Worm (Caenorhabditis elegans) whole organism, late embryonic: Measurements from ENCODE around the gene mlc-2.
A peak's percentile ranks its signal among the peaks of the same experiment; 100 is the strongest.

Source experiments
- C38D4.7 ChIP-seq: fragments of 200-800 bp; sonication (Bioruptor generic); optimal IDR thresholded peaks from 2 replicates; lab custom pipeline; 2018; ENCODE audit warnings: mild to moderate bottlenecking, missing genetic modification characterization, moderate library complexity, missing compliant biosample characterization
- T23F11.4 ChIP-seq: fragments of 200-800 bp; sonication (Bioruptor generic); optimal IDR thresholded peaks from 2 replicates; lab custom pipeline; 2018; ENCODE audit warnings: mild to moderate bottlenecking, missing genetic modification characterization, missing compliant biosample characterization
- ahr-1 ChIP-seq: sonication (generic microtip); optimal IDR thresholded peaks from 2 replicates; lab custom pipeline; 2016; ENCODE audit warnings: missing genetic modification characterization, missing compliant biosample characterization
- ceh-14 ChIP-seq: sonication (generic microtip); optimal IDR thresholded peaks from 2 replicates; lab custom pipeline; 2016; ENCODE audit warnings: missing genotype, missing genetic modification characterization, missing compliant biosample characterization
- ceh-19 ChIP-seq: fragments of 200-800 bp; sonication (Bioruptor generic); optimal IDR thresholded peaks from 2 replicates; lab custom pipeline; 2018; ENCODE audit warnings: mild to moderate bottlenecking, missing genetic modification characterization, missing compliant biosample characterization
- ceh-2 ChIP-seq: sonication (generic microtip); optimal IDR thresholded peaks from 2 replicates; lab custom pipeline; 2016; ENCODE audit warnings: missing genotype, missing genetic modification characterization, missing compliant biosample characterization
- ceh-31 ChIP-seq: sonication (generic microtip); optimal IDR thresholded peaks from 2 replicates; lab custom pipeline; 2016; ENCODE audit warnings: missing genetic modification characterization, missing compliant biosample characterization
- ceh-48 ChIP-seq: sonication (generic microtip); optimal IDR thresholded peaks from 2 replicates; lab custom pipeline; 2016; ENCODE audit warnings: missing genetic modification characterization, inconsistent platforms, missing compliant biosample characterization
- dve-1 ChIP-seq: sonication (generic microtip); optimal IDR thresholded peaks from 2 replicates; lab custom pipeline; 2017; ENCODE audit warnings: antibody characterized with exemption, mild to moderate bottlenecking, missing genetic modification characterization, missing compliant biosample characterization
- elt-2 ChIP-seq: sonication (generic microtip); optimal IDR thresholded peaks from 2 replicates; lab custom pipeline; 2016; ENCODE audit warnings: missing genetic modification reagents, missing genetic modification characterization, missing compliant biosample characterization
- eyg-1 ChIP-seq: sonication (generic microtip); optimal IDR thresholded peaks from 2 replicates; lab custom pipeline; 2016; ENCODE audit warnings: missing genotype, missing genetic modification characterization, missing compliant biosample characterization
- fkh-10 ChIP-seq: fragments of 150-350 bp; optimal IDR thresholded peaks from 2 replicates; lab custom pipeline; 2014; ENCODE audit warnings: missing biosample characterization, missing genetic modification reagents, missing genetic modification characterization
- hlh-6 ChIP-seq: sonication (generic microtip); optimal IDR thresholded peaks from 2 replicates; lab custom pipeline; 2016; ENCODE audit warnings: missing genotype, missing genetic modification characterization, missing compliant biosample characterization
- hlh-8 ChIP-seq: sonication (generic microtip); optimal IDR thresholded peaks from 2 replicates; lab custom pipeline; 2016; ENCODE audit warnings: missing genotype, missing genetic modification characterization, missing compliant biosample characterization
- madf-2 ChIP-seq: sonication (generic microtip); optimal IDR thresholded peaks from 2 replicates; lab custom pipeline; 2017; ENCODE audit warnings: missing genetic modification characterization, missing compliant biosample characterization
- nfya-1 ChIP-seq: sonication (generic microtip); optimal IDR thresholded peaks from 2 replicates; lab custom pipeline; 2017; ENCODE audit warnings: missing genetic modification characterization, mild to moderate bottlenecking, missing compliant biosample characterization, antibody characterized with exemption, moderate library complexity
- nhr-232 ChIP-seq: sonication (generic microtip); optimal IDR thresholded peaks from 2 replicates; lab custom pipeline; 2016; ENCODE audit warnings: missing genetic modification characterization, missing compliant biosample characterization
- npax-4 ChIP-seq: sonication (generic microtip); optimal IDR thresholded peaks from 2 replicates; lab custom pipeline; 2016; ENCODE audit warnings: missing genetic modification characterization, missing compliant biosample characterization
- pag-3 ChIP-seq: sonication (generic microtip); optimal IDR thresholded peaks from 2 replicates; lab custom pipeline; 2016; ENCODE audit warnings: missing compliant biosample characterization, missing genetic modification characterization, borderline replicate concordance
- pqm-1 ChIP-seq: sonication (generic microtip); optimal IDR thresholded peaks from 2 replicates; lab custom pipeline; 2016; ENCODE audit warnings: missing genetic modification characterization, missing compliant biosample characterization
- pros-1 ChIP-seq: fragments of 150-350 bp; optimal IDR thresholded peaks from 2 replicates; lab custom pipeline; 2014; ENCODE audit warnings: missing biosample characterization, missing genetic modification reagents, missing genetic modification characterization
- rnt-1 ChIP-seq: sonication (generic microtip); optimal IDR thresholded peaks from 2 replicates; lab custom pipeline; 2016; ENCODE audit warnings: missing genetic modification characterization, missing compliant biosample characterization
- sox-2 ChIP-seq: fragments of 200-800 bp; sonication (Bioruptor generic); IDR thresholded peaks from 2 replicates; pipeline ENCODE4 v1.3.6; 2022; ENCODE audit warnings: missing genetic modification reagents, missing genetic modification characterization, missing compliant biosample characterization
- tbx-2 ChIP-seq: sonication (generic microtip); optimal IDR thresholded peaks from 2 replicates; lab custom pipeline; 2016; ENCODE audit warnings: missing genetic modification characterization, missing compliant biosample characterization
- tbx-7 ChIP-seq: sonication (generic microtip); optimal IDR thresholded peaks from 2 replicates; lab custom pipeline; 2016; ENCODE audit warnings: missing genotype, missing genetic modification characterization, missing compliant biosample characterization
- ttx-3 ChIP-seq: sonication (generic microtip); optimal IDR thresholded peaks from 2 replicates; lab custom pipeline; 2016; ENCODE audit warnings: missing genetic modification reagents, missing genetic modification characterization, missing compliant biosample characterization
- unc-42 ChIP-seq: sonication (generic microtip); optimal IDR thresholded peaks from 2 replicates; lab custom pipeline; 2016; ENCODE audit warnings: missing genotype, missing genetic modification characterization, missing compliant biosample characterization
- unc-86 ChIP-seq: sonication (generic microtip); optimal IDR thresholded peaks from 2 replicates; lab custom pipeline; 2016; ENCODE audit warnings: missing genetic modification characterization, missing compliant biosample characterization
- zip-5 ChIP-seq: sonication (generic microtip); optimal IDR thresholded peaks from 2 replicates; lab custom pipeline; 2016; ENCODE audit warnings: missing genetic modification characterization, missing compliant biosample characterization
- ztf-16 ChIP-seq: sonication (generic microtip); optimal IDR thresholded peaks from 2 replicates; lab custom pipeline; 2017; ENCODE audit warnings: missing genetic modification characterization, missing compliant biosample characterization

mlc-2 gene

DNA sequence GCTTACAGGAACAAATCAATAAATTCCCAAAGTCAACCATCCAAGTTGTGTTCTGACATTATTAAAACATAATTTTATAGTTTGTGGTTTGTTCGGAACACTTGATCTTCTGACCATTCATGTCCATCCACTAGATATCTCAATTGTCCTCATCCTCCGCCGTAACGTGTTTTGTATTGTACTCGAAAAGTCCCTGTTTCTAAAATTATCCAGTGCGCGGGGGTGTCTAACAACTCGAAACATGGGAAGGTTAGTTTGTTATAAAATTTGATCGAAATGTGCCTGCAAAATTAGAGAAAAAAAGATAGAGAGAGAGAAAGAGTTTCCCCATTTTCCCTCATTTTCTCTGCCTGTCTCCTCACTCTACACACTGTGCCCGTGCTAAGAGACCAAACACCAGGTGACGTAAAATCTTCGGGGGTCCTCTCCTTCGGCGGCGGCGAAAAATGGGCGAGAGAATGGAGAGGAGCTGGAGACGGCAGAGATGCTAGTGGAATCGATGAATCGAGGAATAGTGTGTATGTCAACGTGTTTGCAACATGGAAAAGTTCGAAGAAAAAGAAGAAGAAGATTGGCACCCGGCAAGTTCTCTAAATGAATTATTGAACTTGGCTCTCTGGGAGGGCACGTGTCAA is 49.3 kb upstream of the mlc-2 start (continued):
- TF ChIP-seq ceh-19 = peak; percentile 14
- TF ChIP-seq rnt-1 (tag; lab: Kevin White, UChicago) = peak; percentile 88
- peak; percentile 16 for TF ChIP-seq pqm-1 (tag; lab: Kevin White, UChicago)
- TF ChIP-seq nfya-1 (tag; lab: Kevin White, UChicago) = peak; percentile 79
- no peak for TF ChIP-seq ztf-16
- TF ChIP-seq fkh-10 = no peak
- peak; percentile 83 for TF ChIP-seq ceh-31
- TF ChIP-seq tbx-2 (tag; lab: Kevin White, UChicago) = peak; percentile 83
- peak; percentile 33 for TF ChIP-seq ceh-48 (tag; lab: Kevin White, UChicago)
- peak; percentile 56 for TF ChIP-seq ceh-14 (tag; lab: Kevin White, UChicago)
- no peak for TF ChIP-seq eyg-1 (tag; lab: Kevin White, UChicago)
- no peak for TF ChIP-seq zip-5 (tag; lab: Kevin White, UChicago)
- peak; percentile 27 for TF ChIP-seq pros-1 (tag; lab: Kevin White, UChicago)
- TF ChIP-seq ttx-3 (tag; lab: Kevin White, UChicago) = no peak
- TF ChIP-seq unc-42 (tag; lab: Kevin White, UChicago) = peak; percentile 86

DNA sequence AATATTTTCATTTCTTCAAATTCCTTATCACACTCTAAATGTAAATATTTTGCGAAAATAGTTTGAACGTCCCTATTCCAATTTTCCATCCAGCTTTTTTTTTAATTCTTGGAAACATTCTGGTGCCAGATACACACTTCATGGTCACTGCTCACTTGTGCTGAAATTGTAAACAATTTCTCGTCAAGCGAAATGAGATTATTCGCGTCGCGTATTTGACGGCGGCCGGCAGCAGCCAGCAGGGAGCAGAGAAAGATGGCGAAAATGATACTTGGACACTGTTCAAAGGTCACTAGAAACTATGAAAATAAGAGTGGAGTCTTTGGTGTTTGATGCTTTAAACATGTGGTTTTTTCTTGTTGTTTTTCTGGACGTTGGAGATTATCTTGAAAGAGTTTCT is 48.1 kb upstream of the mlc-2 start:
- TF ChIP-seq tbx-7 (tag; lab: Kevin White, UChicago) (no peak), unc-42 (tag; lab: Kevin White, UChicago) (peak; percentile 34)
- TF ChIP-seq, all 69 proteins: peak for 1

DNA sequence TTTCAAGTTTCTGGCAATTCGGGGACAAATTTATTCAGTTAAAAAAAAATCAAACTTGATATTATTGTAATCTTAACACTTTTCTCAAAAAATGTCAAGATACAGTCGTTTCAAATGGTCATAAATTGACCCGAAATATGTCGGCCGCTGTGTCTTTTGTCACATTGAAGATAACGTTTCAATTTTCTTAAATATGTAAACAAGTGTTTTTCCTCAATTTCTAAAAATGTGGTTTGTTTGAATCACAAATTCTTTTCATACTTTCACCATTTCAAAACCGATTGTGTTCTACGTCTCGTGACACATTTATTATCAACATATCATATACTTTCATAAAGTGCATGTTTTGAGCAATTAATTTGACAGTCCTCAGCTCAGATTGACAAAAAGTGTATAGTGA is 45.9 kb upstream of the mlc-2 start:
- TF ChIP-seq madf-2 (no peak), ceh-14 (tag; lab: Kevin White, UChicago) (no peak), elt-2 (tag; lab: Kevin White, UChicago) (no peak), hlh-6 (no peak), zip-5 (tag; lab: Kevin White, UChicago) (no peak), ceh-2 (no peak), pag-3 (tag; lab: Kevin White, UChicago) (no peak), sox-2 (no peak), unc-86 (tag; lab: Kevin White, UChicago) (no peak)
- TF ChIP-seq, all 69 proteins: peak for 0

DNA sequence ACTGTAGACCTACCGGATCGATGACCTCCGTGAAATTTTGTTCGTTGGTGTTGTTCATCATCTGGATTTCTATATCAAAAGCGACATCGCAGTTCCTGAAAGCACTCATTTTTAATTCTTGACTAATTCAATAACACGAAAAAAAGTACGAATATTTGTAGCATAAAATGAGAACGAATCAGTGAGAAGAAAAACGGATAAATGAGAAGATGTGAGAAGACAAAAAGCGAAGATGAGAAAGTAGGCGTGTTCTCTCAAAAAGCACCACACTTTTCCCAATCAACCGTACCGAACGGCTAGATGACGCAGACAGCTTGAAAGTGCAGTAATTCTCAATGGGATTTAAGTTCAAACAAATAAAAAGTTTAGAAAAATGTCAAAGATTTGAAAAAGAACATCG is 30.3 kb upstream of the mlc-2 start, which contains the start of gene npr-24:
npr-24 (minus strand) TSS at position 101 of the 400 bp plus-strand sequence.
- TF ChIP-seq dve-1 (tag; lab: Kevin White, UChicago) (no peak), tbx-7 (tag; lab: Kevin White, UChicago) (no peak), zip-5 (tag; lab: Kevin White, UChicago) (no peak), pag-3 (tag; lab: Kevin White, UChicago) (no peak), ttx-3 (tag; lab: Kevin White, UChicago) (no peak)

DNA sequence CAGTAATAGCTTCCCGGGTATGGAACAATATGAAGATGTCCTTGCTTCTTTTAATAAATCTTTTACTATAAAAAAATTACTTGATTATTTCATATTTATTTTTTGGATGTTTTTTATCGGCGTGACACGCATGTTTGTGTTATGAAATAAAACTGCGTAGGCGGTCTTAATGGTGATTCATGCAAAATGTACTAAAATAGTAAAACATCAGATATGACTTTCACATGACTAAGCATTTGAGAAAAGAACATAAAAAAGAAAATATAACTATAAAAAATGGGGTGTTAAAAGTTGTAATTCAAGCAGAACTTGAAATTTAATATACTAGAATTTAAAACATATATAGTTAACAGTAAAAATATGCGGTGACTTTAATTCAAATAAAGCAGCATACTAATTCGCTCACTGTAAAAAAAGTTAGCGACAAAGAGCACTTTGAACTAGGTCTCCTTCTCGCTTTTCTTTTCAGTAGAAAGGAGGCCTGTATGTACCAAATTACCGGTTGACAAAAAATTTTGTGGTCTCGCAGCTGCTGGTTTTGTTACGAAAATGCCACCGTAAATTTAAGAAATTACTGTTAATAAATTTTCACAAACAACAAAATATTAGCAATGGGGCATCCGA is 25.6 kb upstream of the mlc-2 start:
- TF ChIP-seq hlh-8 (no peak), nhr-232 (no peak), C38D4.7 (GFP tag; lab: Kevin White, UChicago) (no peak), nfya-1 (tag; lab: Kevin White, UChicago) (no peak), tbx-2 (tag; lab: Kevin White, UChicago) (no peak), ztf-16 (no peak), npax-4 (no peak), eyg-1 (tag; lab: Kevin White, UChicago) (no peak), ahr-1 (tag; lab: Kevin White, UChicago) (no peak), T23F11.4 (GFP tag; lab: Kevin White, UChicago) (no peak), ttx-3 (tag; lab: Kevin White, UChicago) (no peak)
